Fruit fly (Drosophila melanogaster) whole organism, pupa: Measurements from ENCODE around the gene Cyp12e1.

Experiments
- CG10348 ChIP-seq: fragments of 200-800 bp; sonication (Bioruptor generic); IDR thresholded peaks from 2 replicates; pipeline ENCODE4 v1.3.6; 2022; ENCODE audit warnings: missing biosample characterization, missing genetic modification characterization
- CG13204 ChIP-seq: fragments of 200-800 bp; sonication (Bioruptor generic); optimal IDR thresholded peaks from 2 replicates; lab custom pipeline; 2018; ENCODE audit warnings: missing biosample characterization, mild to moderate bottlenecking, missing genetic modification characterization, moderate library complexity
- CG14655 ChIP-seq: fragments of 200-800 bp; sonication (Bioruptor generic); optimal IDR thresholded peaks from 3 replicates; lab custom pipeline; 2017; ENCODE audit warnings: mild to moderate bottlenecking, missing biosample characterization, missing genetic modification reagents, missing genetic modification characterization
- CG34367 ChIP-seq: fragments of 200-800 bp; sonication (Bioruptor generic); optimal IDR thresholded peaks from 2 replicates; lab custom pipeline; 2018; ENCODE audit warnings: missing biosample characterization, mild to moderate bottlenecking, missing genetic modification characterization
- CG8301 ChIP-seq: fragments of 200-800 bp; sonication (Bioruptor generic); optimal IDR thresholded peaks from 2 replicates; lab custom pipeline; 2018; ENCODE audit warnings: missing biosample characterization, mild to moderate bottlenecking, missing genetic modification characterization
- CG9948 ChIP-seq: fragments of 200-800 bp; sonication (Bioruptor generic); optimal IDR thresholded peaks from 2 replicates; lab custom pipeline; 2018; ENCODE audit warnings: missing biosample characterization, mild to moderate bottlenecking, missing genetic modification characterization, moderate library complexity
- D1 ChIP-seq: fragments of 200-800 bp; sonication (Bioruptor generic); optimal IDR thresholded peaks from 2 replicates; lab custom pipeline; 2018; ENCODE audit warnings: missing biosample characterization, mild to moderate bottlenecking, missing genetic modification characterization, moderate library complexity
- fd96Ca ChIP-seq: fragments of 200-800 bp; sonication (Bioruptor generic); IDR thresholded peaks from 3 replicates; pipeline ENCODE4 v1.3.6; 2022; ENCODE audit warnings: missing biosample characterization, missing genetic modification characterization
- rn ChIP-seq: fragments of 200-800 bp; sonication (Bioruptor generic); IDR thresholded peaks from 2 replicates; pipeline ENCODE4 v1.3.6; 2022; ENCODE audit warnings: missing biosample characterization, missing genetic modification characterization

DNA sequence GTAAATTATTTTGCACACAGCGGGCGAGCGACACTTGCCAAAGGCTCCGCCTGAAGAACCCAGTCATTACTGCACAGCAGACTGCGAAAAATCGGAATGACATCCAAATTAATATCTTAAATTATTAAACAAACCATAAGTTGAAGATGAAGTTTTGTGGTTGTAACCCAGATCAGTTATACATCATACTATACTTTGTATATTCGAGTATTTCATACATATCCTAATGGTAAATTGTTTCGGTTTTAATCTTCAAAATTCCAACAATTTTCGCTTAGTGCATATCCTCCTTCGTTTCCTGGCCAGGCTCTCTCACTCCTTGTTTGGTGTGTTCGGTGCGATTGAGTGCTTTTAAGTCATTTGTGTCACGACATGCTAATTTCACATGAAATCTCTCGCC is 29.0 kb downstream of the Cyp12e1 start:
- no peak for TF ChIP-seq rn (GFP tag; lab: Robert Waterston, UW)
- TF ChIP-seq CG9948 (tag; lab: Kevin White, UChicago): peak; percentile 27
- TF ChIP-seq CG13204 (GFP tag; lab: Kevin White, UChicago): no peak
- TF ChIP-seq CG34367 (tag; lab: Kevin White, UChicago): peak; percentile 38
- TF ChIP-seq CG8301 (tag; lab: Kevin White, UChicago): peak; percentile 29
- TF ChIP-seq D1 (tag; lab: Kevin White, UChicago): no peak
- TF ChIP-seq fd96Ca (GFP tag; lab: Robert Waterston, UW): no peak
- TF ChIP-seq CG14655: peak; percentile 53
- TF ChIP-seq CG10348 (GFP tag; lab: Robert Waterston, UW): no peak
